Worm (Caenorhabditis elegans) whole organism, young adult: ENCODE data around the gene gtf-2H2C.

Experiments used
- K12H6.12 ChIP-seq: fragments of 200-800 bp; sonication (Bioruptor generic); optimal IDR thresholded peaks from 2 replicates; lab custom pipeline; 2018; ENCODE audit warnings: mild to moderate bottlenecking, missing genetic modification characterization, missing compliant biosample characterization
- ceh-91 ChIP-seq: fragments of 200-800 bp; sonication (Bioruptor generic); IDR thresholded peaks from 2 replicates; pipeline ENCODE4 v1.3.6; 2022; ENCODE audit warnings: missing genetic modification reagents, missing genetic modification characterization, missing compliant biosample characterization

ce11 chrIII:10097981-10098380 is 7.4 kb upstream of the gtf-2H2C start, which contains the start of gene spop-1:
- TF ChIP-seq K12H6.12 (no peak), ceh-91 (no peak)
